Worm (Caenorhabditis elegans) whole organism, mixed stage, embryonic: Measurements from ENCODE around the gene R11G1.2.

Experiments
- M03D4.4 ChIP-seq: sonication (generic microtip); optimal IDR thresholded peaks from 2 replicates; lab custom pipeline; 2017; ENCODE audit warnings: mild to moderate bottlenecking, missing genetic modification characterization, missing compliant biosample characterization
- blmp-1 ChIP-seq: fragments of 150-350 bp; optimal IDR thresholded peaks from 2 replicates; lab custom pipeline; 2014; ENCODE audit warnings: missing biosample characterization, missing genetic modification characterization
- ceh-43 ChIP-seq: fragments of 200-800 bp; sonication (Bioruptor generic); optimal IDR thresholded peaks from 2 replicates; lab custom pipeline; 2018; ENCODE audit warnings: mild to moderate bottlenecking, missing genetic modification characterization, moderate library complexity, missing compliant biosample characterization
- ceh-83 ChIP-seq: fragments of 200-800 bp; sonication (Bioruptor generic); optimal IDR thresholded peaks from 2 replicates; lab custom pipeline; 2018; ENCODE audit warnings: mild to moderate bottlenecking, missing genetic modification characterization, missing compliant biosample characterization
- ces-1 ChIP-seq: fragments of 150-350 bp; optimal IDR thresholded peaks from 2 replicates; lab custom pipeline; 2014; ENCODE audit warnings: missing biosample characterization, missing genetic modification reagents, missing genetic modification characterization
- cnd-1 ChIP-seq: fragments of 200-800 bp; sonication (Bioruptor generic); optimal IDR thresholded peaks from 2 replicates; lab custom pipeline; 2018; ENCODE audit warnings: mild to moderate bottlenecking, missing genetic modification characterization, missing compliant biosample characterization
- drap-1 ChIP-seq: fragments of 200-800 bp; sonication (Bioruptor generic); optimal IDR thresholded peaks from 3 replicates; lab custom pipeline; 2018; ENCODE audit warnings: mild to moderate bottlenecking, missing genetic modification characterization, missing compliant biosample characterization
- elt-1 ChIP-seq: sonication (generic microtip); optimal IDR thresholded peaks from 2 replicates; lab custom pipeline; 2017; ENCODE audit warnings: missing genetic modification characterization, mild to moderate bottlenecking, missing compliant biosample characterization, antibody characterized with exemption, moderate library complexity, borderline replicate concordance; ENCODE audit not compliant: insufficient read depth
- elt-3 ChIP-seq: fragments of 150-350 bp; optimal IDR thresholded peaks from 2 replicates; lab custom pipeline; 2014; ENCODE audit warnings: missing biosample characterization, missing genetic modification characterization
- hlh-1 ChIP-seq: fragments of 150-350 bp; optimal IDR thresholded peaks from 2 replicates; lab custom pipeline; 2014; ENCODE audit warnings: missing biosample characterization, missing genetic modification reagents, missing genetic modification characterization
- lin-13 ChIP-seq: fragments of 150-350 bp; optimal IDR thresholded peaks from 2 replicates; lab custom pipeline; 2014; ENCODE audit warnings: missing biosample characterization, missing genetic modification characterization
- mab-5 ChIP-seq: fragments of 150-350 bp; optimal IDR thresholded peaks from 2 replicates; lab custom pipeline; 2014; ENCODE audit warnings: missing biosample characterization, missing genetic modification characterization
- mep-1 ChIP-seq: fragments of 150-350 bp; optimal IDR thresholded peaks from 2 replicates; lab custom pipeline; 2017; ENCODE audit warnings: missing biosample characterization, missing genetic modification reagents, missing genetic modification characterization, inconsistent platforms
- mls-2 ChIP-seq: sonication (generic microtip); optimal IDR thresholded peaks from 2 replicates; lab custom pipeline; 2016; ENCODE audit warnings: mild to moderate bottlenecking, missing genetic modification characterization, moderate library complexity, missing compliant biosample characterization
- nhr-12 ChIP-seq: fragments of 150-350 bp; optimal IDR thresholded peaks from 2 replicates; lab custom pipeline; 2014; ENCODE audit warnings: missing biosample characterization, missing genetic modification characterization
- nhr-2 ChIP-seq: fragments of 150-350 bp; optimal IDR thresholded peaks from 2 replicates; lab custom pipeline; 2014; ENCODE audit warnings: missing biosample characterization, missing genetic modification characterization
- nhr-237 ChIP-seq: fragments of 150-350 bp; optimal IDR thresholded peaks from 2 replicates; lab custom pipeline; 2014; ENCODE audit warnings: missing biosample characterization, missing genetic modification characterization
- nhr-76 ChIP-seq: sonication (generic microtip); optimal IDR thresholded peaks from 2 replicates; lab custom pipeline; 2017; ENCODE audit warnings: missing biosample characterization, missing genetic modification characterization
- pha-4 ChIP-seq: fragments of 150-350 bp; optimal IDR thresholded peaks from 2 replicates; lab custom pipeline; 2018; ENCODE audit warnings: missing biosample characterization, missing genetic modification reagents, missing genetic modification characterization
- sem-2 ChIP-seq: fragments of 200-800 bp; sonication (Bioruptor generic); optimal IDR thresholded peaks from 2 replicates; lab custom pipeline; 2018; ENCODE audit warnings: mild to moderate bottlenecking, missing genetic modification characterization, missing compliant biosample characterization
- sptf-1 ChIP-seq: sonication (generic microtip); optimal IDR thresholded peaks from 2 replicates; lab custom pipeline; 2017; ENCODE audit warnings: mild to moderate bottlenecking, missing genetic modification characterization, moderate library complexity, missing compliant biosample characterization
- tbx-8 ChIP-seq: fragments of 200-800 bp; sonication (Bioruptor generic); optimal IDR thresholded peaks from 2 replicates; lab custom pipeline; 2018; ENCODE audit warnings: mild to moderate bottlenecking, missing genetic modification characterization, moderate library complexity, missing compliant biosample characterization
- unc-120 ChIP-seq: sonication (generic microtip); optimal IDR thresholded peaks from 2 replicates; lab custom pipeline; 2017; ENCODE audit warnings: missing genetic modification characterization, missing compliant biosample characterization; ENCODE audit not compliant: poor library complexity, severe bottlenecking
- unc-62 ChIP-seq: fragments of 150-350 bp; optimal IDR thresholded peaks from 2 replicates; lab custom pipeline; 2014; ENCODE audit warnings: missing biosample characterization, missing genetic modification reagents, missing genetic modification characterization
- zip-8 ChIP-seq: fragments of 150-350 bp; optimal IDR thresholded peaks from 2 replicates; lab custom pipeline; 2014; ENCODE audit warnings: missing biosample characterization, missing genetic modification characterization
- ztf-11 ChIP-seq: fragments of 150-350 bp; optimal IDR thresholded peaks from 2 replicates; lab custom pipeline; 2014; ENCODE audit warnings: missing biosample characterization, missing genetic modification characterization

R11G1.2 gene

DNA sequence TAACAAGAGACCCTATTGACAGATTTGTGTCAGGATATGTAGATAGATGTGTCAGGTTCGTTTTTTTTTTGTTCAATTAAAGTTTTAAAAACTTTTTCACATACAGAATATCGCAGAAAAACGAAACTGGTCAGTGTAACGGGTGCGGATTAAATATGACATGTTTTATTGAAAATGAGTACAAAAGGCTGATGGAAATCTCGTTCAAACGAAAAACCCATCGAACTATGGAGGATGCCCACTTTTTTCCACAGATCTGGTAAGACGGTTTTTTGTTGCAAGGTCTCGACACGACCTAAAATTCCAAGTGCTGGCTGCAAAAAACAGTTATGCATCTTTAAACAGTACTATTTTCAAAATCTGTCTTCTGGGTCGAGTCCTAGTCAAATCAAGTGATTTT, 20.3 kb upstream of the R11G1.2 start:
- no peak for TF ChIP-seq tbx-8 (GFP tag; lab: Kevin White, UChicago)
- no peak for TF ChIP-seq sptf-1
- TF ChIP-seq sem-2: no peak
- no peak for TF ChIP-seq ces-1 (GFP tag; lab: Kevin White, UChicago)
- TF ChIP-seq nhr-237 (tag; lab: Kevin White, UChicago): no peak
- TF ChIP-seq elt-1: no peak
- TF ChIP-seq cnd-1: no peak
- TF ChIP-seq unc-120 (tag; lab: Kevin White, UChicago): no peak
- TF ChIP-seq M03D4.4: no peak
- no peak for TF ChIP-seq drap-1 (GFP tag; lab: Kevin White, UChicago)
- no peak for TF ChIP-seq nhr-12

- TF ChIP-seq mab-5 (tag; lab: Kevin White, UChicago) (no peak), unc-120 (tag; lab: Kevin White, UChicago) (no peak), sem-2 (no peak), mls-2 (tag; lab: Kevin White, UChicago) (no peak), nhr-76 (tag; lab: Kevin White, UChicago) (no peak), tbx-8 (GFP tag; lab: Kevin White, UChicago) (peak; percentile 98), ceh-83 (no peak), nhr-12 (no peak)
These were observed 18.9 kb upstream of the R11G1.2 start for ce11 chrX:3631550-3631949.

- no peak for TF ChIP-seq drap-1 (GFP tag; lab: Kevin White, UChicago)
- no peak for TF ChIP-seq unc-120 (tag; lab: Kevin White, UChicago)
- no peak for TF ChIP-seq sem-2
- no peak for TF ChIP-seq mls-2 (tag; lab: Kevin White, UChicago)
- TF ChIP-seq elt-3 (tag; lab: Kevin White, UChicago): no peak
- no peak for TF ChIP-seq sptf-1
- no peak for TF ChIP-seq unc-62
- no peak for TF ChIP-seq nhr-237 (tag; lab: Kevin White, UChicago)
- TF ChIP-seq ceh-43: no peak
These were observed 16.8 kb upstream of the R11G1.2 start, which contains the start of gene gst-11 for ce11 chrX:3633654-3634053. gst-11 (minus strand) TSS chrX:3633754.

DNA sequence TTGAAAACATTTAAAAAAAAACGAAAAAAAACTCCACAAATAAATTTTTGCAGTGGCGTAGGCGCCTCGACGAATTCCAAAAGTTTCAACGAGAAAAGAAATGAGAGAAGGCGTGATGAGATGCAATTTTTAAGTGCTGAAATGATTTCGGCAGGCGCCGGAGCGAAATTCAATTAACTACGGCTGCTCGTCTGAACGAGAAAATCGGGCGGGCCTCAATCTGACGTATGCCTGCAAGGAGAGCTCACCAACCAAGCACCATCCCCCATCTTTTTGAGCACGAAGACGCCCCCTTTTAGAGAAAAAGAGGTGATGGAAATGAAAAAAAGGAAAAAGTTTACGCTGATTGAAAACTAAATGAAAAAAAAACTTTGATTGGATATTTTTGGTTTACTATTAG, 15.6 kb upstream of the R11G1.2 start:
- TF ChIP-seq ces-1 (GFP tag; lab: Kevin White, UChicago) (peak; percentile 18), ztf-11 (tag; lab: Kevin White, UChicago) (no peak)

DNA sequence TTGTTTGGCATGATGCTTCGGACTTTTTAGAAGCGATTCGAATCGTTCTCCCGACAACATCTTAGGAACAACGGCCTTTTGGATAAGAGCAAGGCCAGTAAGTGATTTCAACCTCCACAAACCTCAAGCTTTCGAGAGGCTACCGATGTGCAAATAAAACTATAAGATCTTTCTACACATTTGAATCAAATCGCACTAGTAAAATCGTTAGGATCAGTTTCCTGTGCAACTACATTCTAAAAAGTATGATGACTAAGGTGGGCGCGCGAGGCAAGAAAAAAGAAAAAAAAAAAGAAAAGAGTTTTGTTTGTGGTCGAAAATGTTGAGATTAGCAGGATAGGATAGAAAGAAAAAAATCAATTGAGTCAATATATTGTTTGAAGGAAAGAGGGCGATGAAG, 5.6 kb upstream of the R11G1.2 start, which contains the start of gene tmem-24:
TSS of gene tmem-24 (minus strand) at position 101 of the 400 bp plus-strand sequence.
- TF ChIP-seq cnd-1 (no peak), unc-62 (no peak), pha-4 (no peak), sptf-1 (no peak), ces-1 (GFP tag; lab: Kevin White, UChicago) (no peak), ceh-43 (no peak), nhr-2 (tag; lab: Kevin White, UChicago) (no peak), zip-8 (no peak), mab-5 (tag; lab: Kevin White, UChicago) (no peak), mep-1 (tag; lab: Kevin White, UChicago) (no peak), tbx-8 (GFP tag; lab: Kevin White, UChicago) (no peak), M03D4.4 (no peak), drap-1 (GFP tag; lab: Kevin White, UChicago) (no peak), unc-120 (tag; lab: Kevin White, UChicago) (no peak), mls-2 (tag; lab: Kevin White, UChicago) (no peak), nhr-76 (tag; lab: Kevin White, UChicago) (no peak), blmp-1 (tag; lab: Kevin White, UChicago) (no peak), nhr-237 (tag; lab: Kevin White, UChicago) (no peak), lin-13 (tag; lab: Kevin White, UChicago) (no peak)

- TF ChIP-seq hlh-1 (tag; lab: Kevin White, UChicago): peak; percentile 59
- TF ChIP-seq mab-5 (tag; lab: Kevin White, UChicago): no peak
- TF ChIP-seq unc-120 (tag; lab: Kevin White, UChicago): peak; percentile 27
These were observed 4.5 kb upstream of the R11G1.2 start for ce11 chrX:3645924-3646323.

ce11 chrX:3654623-3655022, 4.2 kb downstream of the R11G1.2 start, which contains the start of gene R11G1.11:
R11G1.11 (plus strand) TSS chrX:3654923.
- TF ChIP-seq elt-3 (tag; lab: Kevin White, UChicago) (peak; percentile 0), nhr-12 (no peak)
